Fruit fly (Drosophila melanogaster) Kc167 (cell line): ENCODE measurements around the gene CG17477.

Experiments
- Myc ChIP-seq: fragments of >200 bp; optimal IDR thresholded peaks from 2 replicates; lab custom pipeline; 2017; ENCODE audit warnings: missing external identifiers
- h ChIP-seq: fragments of >200 bp; optimal IDR thresholded peaks from 3 replicates; lab custom pipeline; 2018; ENCODE audit warnings: missing external identifiers
- insv ChIP-seq: fragments of >200 bp; optimal IDR thresholded peaks from 3 replicates; lab custom pipeline; 2018; ENCODE audit warnings: missing external identifiers
- psq ChIP-seq: fragments of >200 bp; optimal IDR thresholded peaks from 2 replicates; lab custom pipeline; 2017; ENCODE audit warnings: missing external identifiers
- ttk ChIP-seq: sonication (Bioruptor generic); optimal IDR thresholded peaks from 2 replicates; lab custom pipeline; 2017; ENCODE audit warnings: missing external identifiers

- no peak for TF ChIP-seq psq (lab: Kevin White, UChicago)
- TF ChIP-seq Myc (lab: Kevin White, UChicago) = no peak
- no peak for TF ChIP-seq insv
- no peak for TF ChIP-seq h (lab: Kevin White, UChicago)
- TF ChIP-seq ttk (lab: Kevin White, UChicago) = no peak
Observed at dm6 chr3R:17122796-17123504, 3.8 kb downstream of the CG17477 start.
